Fruit fly (Drosophila melanogaster) whole organism, embryonic: Measurements from ENCODE around the gene mal.

Source experiments
- Aef1 ChIP-seq: fragments of 200-800 bp; sonication (Bioruptor generic); IDR thresholded peaks from 3 replicates; pipeline ENCODE4 v1.3.6; 2022; ENCODE audit warnings: missing biosample characterization, missing genetic modification characterization
- Bdp1 ChIP-seq: fragments of 200-800 bp; sonication (Bioruptor generic); optimal IDR thresholded peaks from 3 replicates; lab custom pipeline; 2016; ENCODE audit warnings: missing biosample characterization, missing genetic modification characterization
- CG10321 ChIP-seq: fragments of 200-800 bp; sonication (Bioruptor generic); IDR thresholded peaks from 2 replicates; pipeline ENCODE4 v1.3.6; 2022; ENCODE audit warnings: missing biosample characterization, missing genetic modification characterization
- CG10543 ChIP-seq: fragments of 200-800 bp; sonication (Bioruptor generic); optimal IDR thresholded peaks from 3 replicates; lab custom pipeline; 2017; ENCODE audit warnings: missing biosample characterization, mild to moderate bottlenecking, missing genetic modification characterization, moderate library complexity
- CG10654 ChIP-seq: fragments of 200-800 bp; sonication (Bioruptor generic); optimal IDR thresholded peaks from 2 replicates; lab custom pipeline; 2016; ENCODE audit warnings: missing biosample characterization, missing genetic modification characterization
- CG12219 ChIP-seq: fragments of 200-800 bp; sonication (Bioruptor generic); optimal IDR thresholded peaks from 3 replicates; lab custom pipeline; 2018; ENCODE audit warnings: missing biosample characterization, mild to moderate bottlenecking, missing genetic modification characterization
- CG12942 ChIP-seq: fragments of 200-800 bp; sonication (Bioruptor generic); optimal IDR thresholded peaks from 3 replicates; lab custom pipeline; 2016; ENCODE audit warnings: missing biosample characterization, missing genetic modification characterization
- CG14860 ChIP-seq: fragments of 200-800 bp; sonication (Bioruptor generic); IDR thresholded peaks from 3 replicates; pipeline ENCODE4 v1.3.6; 2022; ENCODE audit warnings: missing biosample characterization, missing genetic modification characterization; ENCODE audit not compliant: partially characterized antibody
- CG17186 ChIP-seq: fragments of 200-800 bp; sonication (Bioruptor generic); optimal IDR thresholded peaks from 3 replicates; lab custom pipeline; 2017; ENCODE audit warnings: missing biosample characterization, missing genetic modification reagents, missing genetic modification characterization
- CG17359 ChIP-seq: fragments of 200-800 bp; sonication (Bioruptor generic); optimal IDR thresholded peaks from 3 replicates; lab custom pipeline; 2018; ENCODE audit warnings: missing biosample characterization, mild to moderate bottlenecking, missing genetic modification characterization, moderate library complexity
- CG2120 ChIP-seq: fragments of 200-800 bp; sonication (Bioruptor generic); optimal IDR thresholded peaks from 3 replicates; lab custom pipeline; 2016; ENCODE audit warnings: missing biosample characterization, missing genetic modification characterization
- CG31441 ChIP-seq: fragments of 200-800 bp; sonication (Bioruptor generic); IDR thresholded peaks from 2 replicates; pipeline ENCODE4 v1.3.6; 2022; ENCODE audit warnings: missing biosample characterization, missing genetic modification characterization
- CG33557 ChIP-seq: fragments of 200-800 bp; sonication (Bioruptor generic); optimal IDR thresholded peaks from 2 replicates; lab custom pipeline; 2019; ENCODE audit warnings: missing biosample characterization, mild to moderate bottlenecking, missing genetic modification characterization, moderate library complexity
- CG6765 ChIP-seq: fragments of 200-800 bp; sonication (Bioruptor generic); optimal IDR thresholded peaks from 3 replicates; lab custom pipeline; 2017; ENCODE audit warnings: missing biosample characterization, mild to moderate bottlenecking, missing genetic modification characterization
- CG8281 ChIP-seq: fragments of 200-800 bp; sonication (Bioruptor generic); optimal IDR thresholded peaks from 2 replicates; lab custom pipeline; 2018; ENCODE audit warnings: missing biosample characterization, mild to moderate bottlenecking, missing genetic modification characterization, moderate library complexity
- CG8359 ChIP-seq: fragments of 200-800 bp; sonication (Bioruptor generic); optimal IDR thresholded peaks from 2 replicates; lab custom pipeline; 2017; ENCODE audit warnings: missing biosample characterization, mild to moderate bottlenecking, missing genetic modification characterization, borderline replicate concordance
- CG8765 ChIP-seq: fragments of 200-800 bp; sonication (Bioruptor generic); IDR thresholded peaks from 2 replicates; pipeline ENCODE4 v1.3.6; 2022; ENCODE audit warnings: missing biosample characterization, missing genetic modification characterization
- D19B ChIP-seq: fragments of 200-800 bp; sonication (Bioruptor generic); optimal IDR thresholded peaks from 2 replicates; lab custom pipeline; 2017; ENCODE audit warnings: missing biosample characterization, mild to moderate bottlenecking, missing genetic modification characterization
- Dbx ChIP-seq: fragments of 200-800 bp; sonication (Bioruptor generic); IDR thresholded peaks from 3 replicates; pipeline ENCODE4 v1.3.6; 2022; ENCODE audit warnings: missing biosample characterization, missing genetic modification characterization
- E2f2 ChIP-seq: fragments of 200-800 bp; sonication (Bioruptor generic); IDR thresholded peaks from 2 replicates; pipeline ENCODE4 v1.3.6; 2022; ENCODE audit warnings: missing biosample characterization, missing genetic modification characterization
- Fer2 ChIP-seq: fragments of 200-800 bp; sonication (Bioruptor generic); optimal IDR thresholded peaks from 2 replicates; lab custom pipeline; 2018; ENCODE audit warnings: missing biosample characterization, mild to moderate bottlenecking, missing genetic modification characterization, moderate library complexity
- H2.0 ChIP-seq: fragments of 200-800 bp; sonication (Bioruptor generic); IDR thresholded peaks from 2 replicates; pipeline ENCODE4 v1.3.6; 2022; ENCODE audit warnings: missing biosample characterization, missing genetic modification characterization
- HLH4C ChIP-seq: fragments of 200-800 bp; sonication (Bioruptor generic); IDR thresholded peaks from 3 replicates; pipeline ENCODE4 v1.3.6; 2022; ENCODE audit warnings: missing biosample characterization, missing genetic modification characterization; ENCODE audit not compliant: partially characterized antibody
- Hr3 ChIP-seq: fragments of 200-800 bp; sonication (Bioruptor generic); optimal IDR thresholded peaks from 3 replicates; lab custom pipeline; 2016; ENCODE audit warnings: missing biosample characterization, missing genetic modification characterization
- MBD-R2 ChIP-seq: fragments of 200-800 bp; sonication (Bioruptor generic); IDR thresholded peaks from 2 replicates; pipeline ENCODE4 v1.3.6; 2022; ENCODE audit warnings: missing biosample characterization, missing genetic modification characterization
- Mrtf ChIP-seq: fragments of 200-800 bp; sonication (Bioruptor generic); IDR thresholded peaks from 3 replicates; pipeline ENCODE4 v1.3.6; 2022; ENCODE audit warnings: missing biosample characterization, missing genetic modification characterization
- Ssrp ChIP-seq: fragments of 200-800 bp; sonication (Bioruptor generic); optimal IDR thresholded peaks from 2 replicates; lab custom pipeline; 2018; ENCODE audit warnings: missing biosample characterization, mild to moderate bottlenecking, missing genetic modification characterization, moderate library complexity
- ab ChIP-seq: fragments of 200-800 bp; sonication (Bioruptor generic); optimal IDR thresholded peaks from 2 replicates; lab custom pipeline; 2016; ENCODE audit warnings: missing biosample characterization, missing genetic modification characterization
- ac ChIP-seq: fragments of 200-800 bp; sonication (Bioruptor generic); optimal IDR thresholded peaks from 3 replicates; lab custom pipeline; 2017; ENCODE audit warnings: missing biosample characterization, mild to moderate bottlenecking, missing genetic modification characterization
- amos ChIP-seq: fragments of 200-800 bp; sonication (Bioruptor generic); IDR thresholded peaks from 2 replicates; pipeline ENCODE4 v1.3.6; 2022; ENCODE audit warnings: missing biosample characterization, missing genetic modification characterization; ENCODE audit not compliant: partially characterized antibody
- ara ChIP-seq: fragments of 200-800 bp; sonication (Bioruptor generic); IDR thresholded peaks from 2 replicates; pipeline ENCODE4 v1.3.6; 2022; ENCODE audit warnings: missing biosample characterization, missing genetic modification characterization
- ato ChIP-seq: fragments of 200-800 bp; sonication (Bioruptor generic); IDR thresholded peaks from 2 replicates; pipeline ENCODE4 v1.3.6; 2022; ENCODE audit warnings: missing biosample characterization, missing genetic modification characterization; ENCODE audit not compliant: partially characterized antibody
- bbx ChIP-seq: fragments of 200-800 bp; sonication (Bioruptor generic); IDR thresholded peaks from 2 replicates; pipeline ENCODE4 v1.3.6; 2022; ENCODE audit warnings: missing biosample characterization, missing genetic modification characterization; ENCODE audit not compliant: partially characterized antibody
- cg ChIP-seq: fragments of 200-800 bp; sonication (Bioruptor generic); optimal IDR thresholded peaks from 3 replicates; lab custom pipeline; 2019; ENCODE audit warnings: missing biosample characterization, mild to moderate bottlenecking, missing genetic modification characterization, moderate library complexity
- crp ChIP-seq, 2 experiments: fragments of 200-800 bp; sonication (Bioruptor generic); optimal IDR thresholded peaks; 2 replicates in 1 of 2; 3 replicates in 1 of 2; lab custom pipeline; 2017; ENCODE audit warnings: missing biosample characterization in 2 of 2, missing genetic modification characterization in 2 of 2, mild to moderate bottlenecking in 1 of 2, moderate library complexity in 1 of 2
- dan ChIP-seq: fragments of 200-800 bp; sonication (Bioruptor generic); IDR thresholded peaks from 2 replicates; pipeline ENCODE4 v1.3.6; 2022; ENCODE audit warnings: missing biosample characterization, missing genetic modification characterization
- disco-r ChIP-seq: fragments of 200-800 bp; sonication (Bioruptor generic); optimal IDR thresholded peaks from 2 replicates; lab custom pipeline; 2016; ENCODE audit warnings: missing biosample characterization, missing genetic modification characterization
- dmrt99B ChIP-seq: fragments of 200-800 bp; sonication (Bioruptor generic); optimal IDR thresholded peaks from 2 replicates; lab custom pipeline; 2018; ENCODE audit warnings: missing biosample characterization, mild to moderate bottlenecking, missing genetic modification characterization, moderate library complexity
- h ChIP-seq: fragments of >200 bp; optimal IDR thresholded peaks from 2 replicates; lab custom pipeline; 2017
- hbn ChIP-seq: fragments of 200-800 bp; sonication (Bioruptor generic); IDR thresholded peaks from 2 replicates; pipeline ENCODE4 v1.3.6; 2022; ENCODE audit warnings: missing biosample characterization, missing genetic modification characterization; ENCODE audit not compliant: partially characterized antibody
- ind ChIP-seq: fragments of 200-800 bp; sonication (Bioruptor generic); optimal IDR thresholded peaks from 3 replicates; lab custom pipeline; 2016; ENCODE audit warnings: missing biosample characterization, missing genetic modification characterization
- jumu ChIP-seq: fragments of 200-800 bp; sonication (Bioruptor generic); optimal IDR thresholded peaks from 3 replicates; lab custom pipeline; 2016; ENCODE audit warnings: missing biosample characterization, missing genetic modification characterization
- kay ChIP-seq: fragments of 200-800 bp; sonication (Bioruptor generic); optimal IDR thresholded peaks from 2 replicates; lab custom pipeline; 2016; ENCODE audit warnings: missing biosample characterization, missing genetic modification characterization
- ken ChIP-seq: fragments of 200-800 bp; sonication (Bioruptor generic); IDR thresholded peaks from 3 replicates; pipeline ENCODE4 v1.3.6; 2022; ENCODE audit warnings: missing biosample characterization, missing genetic modification characterization
- lmd ChIP-seq: fragments of 200-800 bp; sonication (Bioruptor generic); IDR thresholded peaks from 2 replicates; pipeline ENCODE4 v1.3.6; 2022; ENCODE audit warnings: missing biosample characterization, missing genetic modification characterization
- nmo ChIP-seq: fragments of 200-800 bp; sonication (Bioruptor generic); optimal IDR thresholded peaks from 2 replicates; lab custom pipeline; 2018; ENCODE audit warnings: missing biosample characterization, mild to moderate bottlenecking, missing genetic modification characterization, moderate library complexity
- sens ChIP-seq: fragments of 200-800 bp; sonication (Bioruptor generic); peaks from one replicate; lab custom pipeline; 2016; ENCODE audit warnings: missing biosample characterization, missing genetic modification characterization
- so ChIP-seq: fragments of 200-800 bp; sonication (Bioruptor generic); IDR thresholded peaks from 3 replicates; pipeline ENCODE4 v1.3.6; 2022; ENCODE audit warnings: missing biosample characterization, missing genetic modification characterization
- stc ChIP-seq: fragments of 200-800 bp; sonication (Bioruptor generic); IDR thresholded peaks from 2 replicates; pipeline ENCODE4 v1.3.6; 2022; ENCODE audit warnings: missing biosample characterization, missing genetic modification characterization
- stwl ChIP-seq: fragments of 200-800 bp; sonication (Bioruptor generic); optimal IDR thresholded peaks from 3 replicates; lab custom pipeline; 2018; ENCODE audit warnings: missing biosample characterization, mild to moderate bottlenecking, missing genetic modification characterization, moderate library complexity

Gene mal

DNA sequence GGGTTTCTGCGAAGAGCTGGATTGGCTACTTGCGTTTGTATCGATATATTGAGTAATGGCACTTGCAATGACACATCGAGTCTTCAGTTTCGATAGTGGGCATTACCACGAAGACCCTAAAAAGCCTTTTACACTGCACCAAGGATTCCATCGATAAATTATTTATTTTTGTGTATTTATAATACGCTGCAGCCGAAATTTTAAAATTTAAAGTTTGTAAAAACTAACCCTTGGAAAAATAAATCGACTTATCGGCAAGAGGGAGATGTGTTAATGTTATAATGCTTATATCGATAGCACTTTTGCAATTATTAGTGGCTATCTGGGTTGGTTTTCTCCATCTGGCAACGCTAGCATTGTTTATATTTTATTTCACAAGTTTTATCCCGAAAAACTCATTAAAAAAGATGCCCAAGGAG, 5.7 kb upstream of the mal start, which contains the start of the genes Pp4-19C and cactin (continued):
- TF ChIP-seq Ssrp (tag; lab: Kevin White, UChicago): no peak
- TF ChIP-seq MBD-R2 (GFP tag; lab: Robert Waterston, UW): peak; percentile 53; the same call in 1 of the 2 replicates
- TF ChIP-seq lmd (GFP tag; lab: Robert Waterston, UW): peak; percentile 19; the same call in 1 of the 2 replicates
- peak; percentile 94 for TF ChIP-seq CG14860 (GFP tag; lab: Robert Waterston, UW)
- TF ChIP-seq CG17186 (GFP tag; lab: Kevin White, UChicago): peak; percentile 34
- peak; percentile 69 for TF ChIP-seq nmo
- TF ChIP-seq so (GFP tag; lab: Robert Waterston, UW): no peak
- TF ChIP-seq, all 482 proteins: peak for 116

DNA sequence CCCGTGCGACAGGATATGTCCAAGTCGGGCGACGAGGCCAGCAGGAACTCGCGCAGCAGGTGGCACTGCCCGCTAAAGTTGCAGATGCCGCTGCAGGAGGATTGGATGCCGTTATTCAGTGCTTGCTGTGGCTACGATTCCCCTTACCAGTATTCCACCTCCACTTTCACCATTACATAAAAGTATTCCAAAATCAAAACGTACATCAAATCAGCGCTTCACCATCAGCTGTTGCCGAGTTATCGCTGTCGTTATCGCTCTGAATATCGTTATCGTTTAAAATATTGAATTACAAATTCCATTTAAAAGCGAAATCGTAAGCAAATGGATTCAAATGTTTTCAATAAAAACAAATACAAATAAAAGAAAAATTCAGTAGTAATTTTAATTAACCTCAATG, 2.7 kb upstream of the mal start, which contains the start of gene CG15456:
Gene CG15456 (minus strand): TSS at position 225 of the 400 bp plus-strand sequence.
- TF ChIP-seq CG2120 (no peak), CG17359 (no peak), disco-r (no peak), Aef1 (GFP tag; lab: Robert Waterston, UW) (no peak), cg (GFP tag; lab: Kevin White, UChicago) (no peak), ac (GFP tag; lab: Kevin White, UChicago) (no peak), Dbx (GFP tag; lab: Robert Waterston, UW) (no peak), CG10654 (GFP tag; lab: Kevin White, UChicago) (no peak), jumu (GFP tag; lab: Kevin White, UChicago) (no peak), crp (GFP tag; optimal IDR thresholded peaks at IDR 0.05; lab: Kevin White, UChicago) (peak; percentile 40 to 89), CG8281 (tag; lab: Kevin White, UChicago) (no peak), h (lab: Kevin White, UChicago) (no peak), ato (GFP tag; lab: Robert Waterston, UW) (peak; percentile 88), D19B (GFP tag; lab: Kevin White, UChicago) (no peak), CG31441 (no peak), CG10543 (GFP tag; lab: Kevin White, UChicago) (no peak), CG8765 (no peak), sens (peak; percentile 78), ara (GFP tag; lab: Robert Waterston, UW) (no peak), E2f2 (peak; percentile 90), HLH4C (GFP tag; lab: Robert Waterston, UW) (peak; percentile 61), CG12942 (GFP tag; lab: Kevin White, UChicago) (no peak), Fer2 (tag; lab: Kevin White, UChicago) (no peak), hbn (peak; percentile 24; the same call in 1 of the 2 replicates), Mrtf (GFP tag; lab: Robert Waterston, UW) (no peak), CG10321 (GFP tag; lab: Robert Waterston, UW) (no peak), bbx (GFP tag; lab: Robert Waterston, UW) (0 out of 2 replicates have a peak, but pooled peaks have one; percentile 12), Hr3 (no peak), stc (GFP tag; lab: Robert Waterston, UW) (no peak), H2.0 (no peak), CG12219 (no peak), ind (GFP tag; lab: Kevin White, UChicago) (no peak), ken (no peak), dan (GFP tag; lab: Robert Waterston, UW) (no peak), amos (GFP tag; lab: Robert Waterston, UW) (peak; percentile 44; the same call in 1 of the 2 replicates), CG6765 (GFP tag; lab: Kevin White, UChicago) (no peak), CG33557 (no peak), Bdp1 (GFP tag; lab: Kevin White, UChicago) (no peak), ab (GFP tag; lab: Kevin White, UChicago) (no peak), stwl (tag; lab: Kevin White, UChicago) (peak; percentile 38), CG8359 (GFP tag; lab: Kevin White, UChicago) (no peak), kay (no peak), dmrt99B (tag; lab: Kevin White, UChicago) (no peak)
